Worm (Caenorhabditis elegans) whole organism, late embryonic: ENCODE measurements around the gene srt-45.

Experiments
- ama-1 ChIP-seq: fragments of 150-350 bp; optimal IDR thresholded peaks from 2 replicates; lab custom pipeline; 2014
- che-1 ChIP-seq: sonication (generic microtip); optimal IDR thresholded peaks from 2 replicates; lab custom pipeline; 2016; ENCODE audit warnings: mild to moderate bottlenecking, missing genetic modification characterization, missing compliant biosample characterization
- dmd-4 ChIP-seq: sonication (generic microtip); optimal IDR thresholded peaks from 2 replicates; lab custom pipeline; 2016; ENCODE audit warnings: borderline replicate concordance, missing genetic modification characterization, missing compliant biosample characterization
- nfya-1 ChIP-seq: sonication (generic microtip); optimal IDR thresholded peaks from 2 replicates; lab custom pipeline; 2017; ENCODE audit warnings: missing genetic modification characterization, mild to moderate bottlenecking, missing compliant biosample characterization, antibody characterized with exemption, moderate library complexity
- pha-4 ChIP-seq: fragments of 150-350 bp; optimal IDR thresholded peaks from 2 replicates; lab custom pipeline; 2018; ENCODE audit warnings: missing biosample characterization, missing genetic modification reagents, missing genetic modification characterization
- pqm-1 ChIP-seq: sonication (generic microtip); optimal IDR thresholded peaks from 2 replicates; lab custom pipeline; 2016; ENCODE audit warnings: missing genetic modification characterization, missing compliant biosample characterization
- ref-2 ChIP-seq: sonication (generic microtip); optimal IDR thresholded peaks from 2 replicates; lab custom pipeline; 2016; ENCODE audit warnings: missing genetic modification characterization, missing compliant biosample characterization
- unc-42 ChIP-seq: sonication (generic microtip); optimal IDR thresholded peaks from 2 replicates; lab custom pipeline; 2016; ENCODE audit warnings: missing genotype, missing genetic modification characterization, missing compliant biosample characterization

DNA sequence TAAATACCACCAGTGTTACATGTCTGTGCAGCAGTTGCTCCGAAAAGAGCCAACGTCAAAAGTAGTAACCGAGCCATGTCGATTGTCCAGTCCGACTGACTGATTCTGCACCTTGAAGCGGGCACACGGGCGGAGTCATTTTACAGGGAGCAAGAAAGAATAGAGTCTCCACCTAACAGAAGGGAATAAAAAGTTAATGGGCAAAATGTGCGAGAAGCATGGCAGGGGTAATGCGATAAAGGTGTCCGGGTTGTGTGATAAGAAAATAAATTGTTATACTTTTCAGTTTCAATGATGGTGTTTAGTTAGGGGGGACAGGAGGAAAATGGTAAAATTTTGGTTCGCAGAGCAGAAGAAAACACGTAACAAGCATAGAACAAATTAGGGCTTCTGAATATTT is 28.7 kb upstream of the srt-45 start, which contains the start of gene clec-50:
- TF ChIP-seq ref-2 (tag; lab: Kevin White, UChicago), result no peak
- TF ChIP-seq nfya-1 (tag; lab: Kevin White, UChicago), result no peak
- no peak for TF ChIP-seq pha-4 (tag; lab: Kevin White, UChicago)
- TF ChIP-seq che-1 (tag; lab: Kevin White, UChicago), result no peak
- TF ChIP-seq dmd-4 (tag; lab: Kevin White, UChicago), result no peak
- no peak for TF ChIP-seq unc-42
- no peak for TF ChIP-seq pqm-1 (tag; lab: Kevin White, UChicago)
- no peak for TF ChIP-seq ama-1 (lab: Kevin White, UChicago)
